Fruit fly (Drosophila melanogaster): ENCODE data around the gene CG8944.

DNA sequence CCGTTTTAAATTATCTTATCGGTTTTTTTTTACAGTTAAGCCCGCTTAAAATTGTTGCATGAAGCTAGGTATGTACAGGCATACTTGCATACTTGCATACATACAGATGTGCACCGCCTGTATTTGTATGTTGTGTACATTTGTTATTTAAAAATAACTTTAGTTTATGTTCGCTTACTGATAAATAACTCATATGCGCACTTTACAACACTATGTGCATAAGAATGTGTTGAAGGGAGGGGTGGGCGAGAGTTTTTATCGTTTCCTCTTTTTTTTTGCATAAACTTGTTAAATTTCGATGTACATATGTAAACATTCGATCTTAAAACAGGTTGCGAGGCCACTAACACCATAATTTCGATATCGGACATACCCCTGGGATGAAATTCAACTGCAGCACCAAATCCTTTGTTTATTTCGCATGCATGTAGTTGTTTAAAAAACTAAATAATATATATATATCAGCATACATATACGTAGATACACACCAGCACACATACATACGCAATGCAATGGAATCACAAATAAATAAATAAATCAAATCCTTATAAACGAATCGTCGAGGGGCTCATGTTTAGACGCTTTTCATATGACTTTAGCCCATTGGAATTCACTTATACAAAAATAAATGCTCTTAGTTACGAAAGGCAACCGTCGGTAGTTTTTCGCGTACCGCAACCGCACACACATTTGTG is 13.9 kb upstream of the CG8944 start:
- TF ChIP-seq CG8478 (optimal IDR thresholded peaks at IDR 0.05) (no peak), usp (GFP tag; optimal IDR thresholded peaks at IDR 0.05) (no peak), pan (optimal IDR thresholded peaks at IDR 0.05) (peak; percentile 32), psq (optimal IDR thresholded peaks at IDR 0.05) (no peak), EcR (GFP tag; optimal IDR thresholded peaks at IDR 0.05) (no peak), Dll (optimal IDR thresholded peaks at IDR 0.05) (no peak)
